Worm (Caenorhabditis elegans) whole organism, midembryonic: ENCODE measurements around the gene panl-3.

Experiments used
- T22C8.4 ChIP-seq: fragments of 200-800 bp; sonication (Bioruptor generic); IDR thresholded peaks from 2 replicates; pipeline ENCODE4 v1.3.6; 2022; ENCODE audit warnings: missing genetic modification characterization, missing compliant biosample characterization
- cog-1 ChIP-seq: sonication (generic microtip); optimal IDR thresholded peaks from 2 replicates; lab custom pipeline; 2016; ENCODE audit warnings: missing genetic modification characterization, missing compliant biosample characterization
- flt-1 ChIP-seq: fragments of 200-800 bp; sonication (Bioruptor generic); IDR thresholded peaks from 2 replicates; pipeline ENCODE4 v1.3.6; 2022; ENCODE audit warnings: missing genetic modification characterization, missing compliant biosample characterization
- klf-2 ChIP-seq: fragments of 200-800 bp; sonication (Bioruptor generic); conservative IDR thresholded peaks from 2 replicates; pipeline ENCODE4 v1.3.6; 2022; ENCODE audit warnings: missing genetic modification reagents, missing genetic modification characterization, missing compliant biosample characterization
- med-1 ChIP-seq: sonication (generic microtip); optimal IDR thresholded peaks from 2 replicates; lab custom pipeline; 2017; ENCODE audit warnings: missing genetic modification characterization, mild to moderate bottlenecking, missing compliant biosample characterization, antibody characterized with exemption, missing genetic modification reagents; ENCODE audit not compliant: insufficient read depth
- ref-1 ChIP-seq: fragments of 200-800 bp; sonication (Bioruptor generic); conservative IDR thresholded peaks from 2 replicates; pipeline ENCODE4 v1.3.6; 2022; ENCODE audit warnings: missing genetic modification reagents, missing genetic modification characterization, missing compliant biosample characterization
- tab-1 ChIP-seq: fragments of 200-800 bp; sonication (Bioruptor generic); IDR thresholded peaks from 2 replicates; pipeline ENCODE4 v1.3.6; 2022; ENCODE audit warnings: missing genetic modification characterization, missing compliant biosample characterization
- ztf-23 ChIP-seq: fragments of 200-800 bp; sonication (Bioruptor generic); IDR thresholded peaks from 2 replicates; pipeline ENCODE4 v1.3.6; 2022; ENCODE audit warnings: missing genetic modification reagents, missing genetic modification characterization, missing compliant biosample characterization
- ztf-29 ChIP-seq: fragments of 200-800 bp; sonication (Bioruptor generic); IDR thresholded peaks from 2 replicates; pipeline ENCODE4 v1.3.6; 2022; ENCODE audit warnings: missing genetic modification reagents, missing genetic modification characterization, missing compliant biosample characterization

The panl-3 gene

DNA sequence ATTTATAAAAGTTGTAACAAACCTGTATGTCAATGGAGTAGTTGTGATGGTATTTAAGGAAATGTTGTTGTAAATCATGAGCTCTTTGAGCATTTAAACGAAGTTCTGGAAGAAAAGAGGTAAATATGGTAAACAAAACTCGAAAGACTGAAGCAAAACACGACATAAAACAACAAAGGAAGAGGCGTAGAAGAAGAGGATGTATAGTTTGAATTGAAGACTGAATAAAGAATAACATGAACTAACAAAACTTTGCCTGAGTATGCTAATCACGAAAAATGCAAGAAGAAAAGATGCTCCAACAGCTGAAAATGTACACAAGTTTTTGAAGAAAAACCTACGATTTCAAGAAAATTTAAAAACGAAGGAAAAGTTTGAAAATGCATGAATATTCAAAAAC lies 52.2 kb downstream of the panl-3 start, which contains the start of gene ZK757.1:
Gene ZK757.1, minus strand, starts transcription at position 101 of the 400 bp plus-strand sequence.
- no peak for TF ChIP-seq klf-2 (GFP tag; lab: Robert Waterston, UW)
- no peak for TF ChIP-seq ztf-29 (GFP tag; lab: Robert Waterston, UW)
- no peak for TF ChIP-seq med-1 (GFP tag; lab: Kevin White, UChicago)
- TF ChIP-seq flt-1 (GFP tag; lab: Robert Waterston, UW) = no peak
- no peak for TF ChIP-seq cog-1 (tag; lab: Kevin White, UChicago)
- TF ChIP-seq ztf-23 = no peak
- no peak for TF ChIP-seq ref-1 (GFP tag; lab: Robert Waterston, UW)
- no peak for TF ChIP-seq T22C8.4 (GFP tag; lab: Robert Waterston, UW)
- no peak for TF ChIP-seq tab-1 (GFP tag; lab: Robert Waterston, UW)
